Worm (Caenorhabditis elegans): ENCODE measurements around the gene xol-1.

ce11 chrX:8089266-8089909, 48.3 kb downstream of the xol-1 start:
- TF ChIP-seq T26A5.8 (tag; optimal IDR thresholded peaks at IDR 0.05) (no peak), ztf-28 (GFP tag; IDR thresholded peaks at IDR 0.05) (no peak), ceh-58 (GFP tag; IDR thresholded peaks at IDR 0.05) (no peak), hmg-20 (GFP tag; IDR thresholded peaks at IDR 0.05) (no peak), nfyb-1 (GFP tag; IDR thresholded peaks at IDR 0.05) (no peak), snpc-4 (GFP tag; optimal IDR thresholded peaks at IDR 0.05) (no peak), snpc-4 (tag; optimal IDR thresholded peaks at IDR 0.05) (no peak), nhr-120 (GFP tag; IDR thresholded peaks at IDR 0.05) (no peak), nfya-1 (tag; optimal IDR thresholded peaks at IDR 0.05; ENCODE audit: borderline replicate concordance, insufficient read depth) (no peak)

Measured in whole organism, young adult.